Worm (Caenorhabditis elegans) whole organism, L4 larva: ENCODE results near the gene oac-32.

Source experiments
- F44E2.7 ChIP-seq: fragments of 200-800 bp; sonication (Bioruptor generic); IDR thresholded peaks from 2 replicates; pipeline ENCODE4 v2.1.2; 2022; ENCODE audit warnings: missing genetic modification characterization, missing compliant biosample characterization
- F49E8.2 ChIP-seq: sonication (generic microtip); optimal IDR thresholded peaks from 2 replicates; lab custom pipeline; 2016; ENCODE audit warnings: missing compliant biosample characterization, mild to moderate bottlenecking, missing genetic modification characterization, borderline replicate concordance
- Y105C5A.15 ChIP-seq: fragments of 200-800 bp; sonication (Bioruptor generic); IDR thresholded peaks from 2 replicates; pipeline ENCODE4 v1.3.6; 2022; ENCODE audit warnings: missing genetic modification characterization, missing compliant biosample characterization
- Y75B8A.6 ChIP-seq: fragments of 200-800 bp; sonication (Bioruptor generic); IDR thresholded peaks from 2 replicates; pipeline ENCODE4 v1.3.6; 2022; ENCODE audit warnings: missing genetic modification reagents, missing genetic modification characterization, missing compliant biosample characterization
- aha-1 ChIP-seq: fragments of 150-350 bp; peaks from one replicate; lab custom pipeline; 2014; ENCODE audit warnings: missing biosample characterization, missing genetic modification characterization
- arid-1 ChIP-seq: fragments of 200-800 bp; sonication (Bioruptor generic); conservative IDR thresholded peaks from 2 replicates; pipeline ENCODE4 v1.3.6; 2022; ENCODE audit warnings: missing genetic modification reagents, missing genetic modification characterization, missing compliant biosample characterization
- attf-4 ChIP-seq: sonication (generic microtip); optimal IDR thresholded peaks from 3 replicates; lab custom pipeline; 2017; ENCODE audit warnings: missing biosample characterization, missing genetic modification characterization
- ceh-20 ChIP-seq: fragments of 200-800 bp; sonication (Bioruptor generic); IDR thresholded peaks from 2 replicates; pipeline ENCODE4 v1.3.6; 2022; ENCODE audit warnings: missing genetic modification reagents, missing genetic modification characterization, missing compliant biosample characterization
- ces-1 ChIP-seq: fragments of 150-350 bp; sonication (generic microtip); optimal IDR thresholded peaks from 4 replicates; lab custom pipeline; 2014; ENCODE audit warnings: missing biosample characterization, missing genetic modification reagents, missing genetic modification characterization
- cey-2 ChIP-seq: sonication (generic microtip); optimal IDR thresholded peaks from 3 replicates; lab custom pipeline; 2017; ENCODE audit warnings: missing genetic modification characterization, mild to moderate bottlenecking, missing compliant biosample characterization, antibody characterized with exemption, borderline replicate concordance; ENCODE audit not compliant: insufficient read depth
- ctbp-1 ChIP-seq: fragments of 200-800 bp; sonication (Bioruptor generic); IDR thresholded peaks from 2 replicates; pipeline ENCODE4 v1.3.6; 2022; ENCODE audit warnings: missing genetic modification reagents, missing genetic modification characterization, missing compliant biosample characterization
- egl-27 ChIP-seq: sonication (generic microtip); optimal IDR thresholded peaks from 3 replicates; lab custom pipeline; 2017; ENCODE audit warnings: missing biosample characterization, missing genetic modification reagents, missing genetic modification characterization
- fos-1 ChIP-seq: fragments of 150-350 bp; optimal IDR thresholded peaks from 2 replicates; lab custom pipeline; 2014; ENCODE audit warnings: missing biosample characterization, missing genetic modification characterization
- hlh-11 ChIP-seq: fragments of 200-800 bp; sonication (Bioruptor generic); optimal IDR thresholded peaks from 2 replicates; lab custom pipeline; 2018; ENCODE audit warnings: mild to moderate bottlenecking, missing genetic modification characterization, missing compliant biosample characterization
- jun-1 ChIP-seq: fragments of 150-350 bp; optimal IDR thresholded peaks from 2 replicates; lab custom pipeline; 2014; ENCODE audit warnings: missing biosample characterization, missing genetic modification reagents, missing genetic modification characterization
- lin-15B ChIP-seq: fragments of 150-350 bp; sonication (generic microtip); optimal IDR thresholded peaks from 3 replicates; lab custom pipeline; 2014; ENCODE audit warnings: missing biosample characterization, missing genetic modification characterization
- lin-39 ChIP-seq: fragments of 150-350 bp; optimal IDR thresholded peaks from 2 replicates; lab custom pipeline; 2014; ENCODE audit warnings: missing biosample characterization, missing genetic modification reagents, missing genetic modification characterization
- lir-3 ChIP-seq: sonication (generic microtip); optimal IDR thresholded peaks from 2 replicates; lab custom pipeline; 2016; ENCODE audit warnings: mild to moderate bottlenecking, missing genetic modification characterization, missing compliant biosample characterization
- madf-5 ChIP-seq, 2 experiments: fragments of 200-800 bp; sonication (Bioruptor generic); IDR thresholded peaks; 2 replicates each; pipeline ENCODE4 v1.3.6; 2022; ENCODE audit warnings: missing compliant biosample characterization in 2 of 2, missing genetic modification characterization in 2 of 2
- mdl-1 ChIP-seq, 2 experiments: fragments of 150-350 bp in 1 of 2; sonication (generic microtip) in 1 of 2; optimal IDR thresholded peaks; 2 replicates each; lab custom pipeline; 2014 to 2017; ENCODE audit warnings: missing biosample characterization in 2 of 2, missing genetic modification characterization in 2 of 2
- mdt-29 ChIP-seq: fragments of 200-800 bp; sonication (Bioruptor generic); IDR thresholded peaks from 2 replicates; pipeline ENCODE4 v1.3.6; 2022; ENCODE audit warnings: missing genetic modification reagents, missing genetic modification characterization, missing compliant biosample characterization
- mes-2 ChIP-seq: sonication (generic microtip); optimal IDR thresholded peaks from 2 replicates; lab custom pipeline; 2016; ENCODE audit warnings: missing genotype, mild to moderate bottlenecking, missing genetic modification characterization, missing compliant biosample characterization; ENCODE audit not compliant: poor library complexity, severe bottlenecking
- mxl-2 ChIP-seq: fragments of 200-800 bp; sonication (Bioruptor generic); conservative IDR thresholded peaks from 2 replicates; pipeline ENCODE4 v1.3.6; 2022; ENCODE audit warnings: missing genetic modification reagents, missing genetic modification characterization, missing compliant biosample characterization
- mxl-3 ChIP-seq: fragments of 200-800 bp; sonication (Bioruptor generic); optimal IDR thresholded peaks from 2 replicates; lab custom pipeline; 2018; ENCODE audit warnings: mild to moderate bottlenecking, missing genetic modification characterization, missing compliant biosample characterization
- nhr-102 ChIP-seq: sonication (generic microtip); optimal IDR thresholded peaks from 2 replicates; lab custom pipeline; 2016; ENCODE audit warnings: mild to moderate bottlenecking, missing genetic modification characterization, moderate library complexity, missing compliant biosample characterization
- nhr-28 ChIP-seq: fragments of 150-350 bp; optimal IDR thresholded peaks from 2 replicates; lab custom pipeline; 2014; ENCODE audit warnings: missing biosample characterization, missing genetic modification characterization
- nhr-41 ChIP-seq: fragments of 200-800 bp; sonication (Bioruptor generic); IDR thresholded peaks from 2 replicates; pipeline ENCODE4 v1.3.6; 2022; ENCODE audit warnings: missing genetic modification reagents, missing genetic modification characterization, missing compliant biosample characterization
- nhr-42 ChIP-seq: fragments of 200-800 bp; sonication (Bioruptor generic); IDR thresholded peaks from 2 replicates; pipeline ENCODE4 v1.3.6; 2022; ENCODE audit warnings: missing genetic modification characterization, missing compliant biosample characterization
- pha-4 ChIP-seq, 2 experiments: fragments of 150-350 bp in 1 of 2; fragments of 200-800 bp in 1 of 2; sonication (Bioruptor generic) in 1 of 2; IDR thresholded peaks in 1 of 2; optimal IDR thresholded peaks in 1 of 2; 2 replicates each; pipeline versions ENCODE4 v1.3.6 to Lab custom; 2014 to 2022; ENCODE audit warnings: missing genetic modification characterization in 2 of 2, missing genetic modification reagents in 2 of 2, missing biosample characterization in 1 of 2, missing compliant biosample characterization in 1 of 2
- pqm-1 ChIP-seq: sonication (generic microtip); optimal IDR thresholded peaks from 2 replicates; lab custom pipeline; 2017; ENCODE audit warnings: missing biosample characterization, missing genetic modification characterization
- rbr-2 ChIP-seq: sonication (generic microtip); optimal IDR thresholded peaks from 2 replicates; lab custom pipeline; 2016; ENCODE audit warnings: missing genotype, missing genetic modification characterization, missing compliant biosample characterization
- sdz-12 ChIP-seq: fragments of 200-800 bp; sonication (Bioruptor generic); optimal IDR thresholded peaks from 2 replicates; lab custom pipeline; 2018; ENCODE audit warnings: mild to moderate bottlenecking, missing genetic modification characterization, missing compliant biosample characterization
- skn-1 ChIP-seq: fragments of 150-350 bp; optimal IDR thresholded peaks from 2 replicates; lab custom pipeline; 2014; ENCODE audit warnings: missing biosample characterization, missing genetic modification characterization
- tra-1 ChIP-seq: fragments of 200-800 bp; sonication (Bioruptor generic); IDR thresholded peaks from 2 replicates; pipeline ENCODE4 v1.3.6; 2022; ENCODE audit warnings: missing genetic modification reagents, missing genetic modification characterization, missing compliant biosample characterization
- unc-62 ChIP-seq, 3 experiments: fragments of 150-350 bp in 1 of 3; sonication (generic microtip); optimal IDR thresholded peaks in 2 of 3; peaks in 1 of 3; 1 replicate in 1 of 3; 2 replicates in 2 of 3; lab custom pipeline; 2014 to 2017; ENCODE audit warnings: missing biosample characterization in 3 of 3, missing genetic modification characterization in 3 of 3, missing genetic modification reagents in 3 of 3, missing genotype in 1 of 3
- vab-7 ChIP-seq: fragments of 200-800 bp; sonication (Bioruptor generic); IDR thresholded peaks from 2 replicates; pipeline ENCODE4 v1.3.6; 2022; ENCODE audit warnings: missing genetic modification reagents, missing genetic modification characterization, missing compliant biosample characterization
- zip-11 ChIP-seq: fragments of 200-800 bp; sonication (Bioruptor generic); IDR thresholded peaks from 2 replicates; pipeline ENCODE4 v1.3.6; 2022; ENCODE audit warnings: missing genetic modification characterization, missing compliant biosample characterization
- zip-2 ChIP-seq: fragments of 150-350 bp; optimal IDR thresholded peaks from 2 replicates; lab custom pipeline; 2014; ENCODE audit warnings: missing biosample characterization, missing genetic modification characterization
- ztf-11 ChIP-seq: fragments of 150-350 bp; optimal IDR thresholded peaks from 2 replicates; lab custom pipeline; 2014; ENCODE audit warnings: missing biosample characterization, missing genetic modification characterization

oac-32 gene

ce11 chrV:1551143-1551542 lies 5.6 kb upstream of the oac-32 start:
- TF ChIP-seq unc-62 (GFP tag; optimal IDR thresholded peaks at IDR 0.05 in 1 of 2; lab: Kevin White, UChicago) (peak in 1 of 2 experiments; percentile 91), unc-62 (tag; optimal IDR thresholded peaks at IDR 0.05; lab: Kevin White, UChicago) (no peak), lin-39 (tag; lab: Kevin White, UChicago) (no peak)

ce11 chrV:1550697-1551096 lies 5.1 kb upstream of the oac-32 start:
- TF ChIP-seq attf-4 (tag; lab: Kevin White, UChicago), result no peak
- no peak for TF ChIP-seq F49E8.2 (tag; lab: Kevin White, UChicago)
- TF ChIP-seq aha-1 (tag; lab: Kevin White, UChicago), result peak; percentile 60
- TF ChIP-seq, all 104 proteins: peak for 1

- TF ChIP-seq madf-5 (GFP tag; IDR thresholded peaks at IDR 0.05; lab: Robert Waterston, UW) (no peak), egl-27 (tag; lab: Kevin White, UChicago) (no peak), nhr-42 (GFP tag; lab: Robert Waterston, UW) (no peak), mdt-29 (GFP tag; lab: Robert Waterston, UW) (no peak), mdl-1 (tag; optimal IDR thresholded peaks at IDR 0.05; lab: Kevin White, UChicago) (no peak), arid-1 (GFP tag; lab: Robert Waterston, UW) (no peak), vab-7 (GFP tag; lab: Robert Waterston, UW) (no peak), zip-11 (no peak), F44E2.7 (no peak)
Measured at ce11 chrV:1547843-1548242, 2.3 kb upstream of the oac-32 start, which contains the start of gene F52F10.2. F52F10.2 (plus strand) TSS chrV:1548143.

ce11 chrV:1541786-1542185 lies 3.8 kb downstream of the oac-32 start, which contains the start of gene oac-31:
oac-31 (minus strand) TSS chrV:1541886.
- TF ChIP-seq ztf-11 (tag; lab: Kevin White, UChicago) (no peak), mes-2 (tag; lab: Kevin White, UChicago) (no peak), pqm-1 (tag; lab: Kevin White, UChicago) (peak; percentile 20), skn-1 (no peak), nhr-28 (tag; lab: Kevin White, UChicago) (peak; percentile 1), pha-4 (GFP tag; IDR thresholded peaks at IDR 0.05; lab: Robert Waterston, UW) (no peak), pha-4 (tag; optimal IDR thresholded peaks at IDR 0.05; lab: Kevin White, UChicago) (no peak)

ce11 chrV:1540249-1540648 lies 5.3 kb downstream of the oac-32 start:
- TF ChIP-seq fos-1 (tag; lab: Kevin White, UChicago) (no peak), aha-1 (tag; lab: Kevin White, UChicago) (peak; percentile 94)

ce11 chrV:1538842-1539241 lies 6.7 kb downstream of the oac-32 start:
- TF ChIP-seq unc-62 (GFP tag; optimal IDR thresholded peaks at IDR 0.05 in 1 of 2; lab: Kevin White, UChicago), result peak in 1 of 2 experiments; percentile 93
- no peak for TF ChIP-seq unc-62 (tag; optimal IDR thresholded peaks at IDR 0.05; lab: Kevin White, UChicago)
- TF ChIP-seq hlh-11 (tag; lab: Kevin White, UChicago), result no peak

ce11 chrV:1536979-1537378 lies 8.6 kb downstream of the oac-32 start, which contains the start of gene K02H11.9:
K02H11.9 (minus strand) TSS chrV:1537079.
- TF ChIP-seq jun-1 (tag; lab: Kevin White, UChicago) (no peak), ztf-11 (tag; lab: Kevin White, UChicago) (no peak), ces-1 (GFP tag; lab: Kevin White, UChicago) (no peak), tra-1 (GFP tag; lab: Robert Waterston, UW) (no peak), cey-2 (no peak), mes-2 (tag; lab: Kevin White, UChicago) (no peak), mxl-2 (GFP tag; lab: Robert Waterston, UW) (no peak), F44E2.7 (no peak), nhr-41 (GFP tag; lab: Robert Waterston, UW) (no peak), sdz-12 (GFP tag; lab: Kevin White, UChicago) (no peak), lir-3 (no peak), rbr-2 (tag; lab: Kevin White, UChicago) (no peak), Y105C5A.15 (GFP tag; lab: Robert Waterston, UW) (no peak), nhr-102 (no peak), zip-2 (tag; lab: Kevin White, UChicago) (no peak), Y75B8A.6 (GFP tag; lab: Robert Waterston, UW) (no peak), ctbp-1 (GFP tag; lab: Robert Waterston, UW) (no peak), ceh-20 (no peak), mxl-3 (GFP tag; lab: Kevin White, UChicago) (no peak), lin-15B (tag; lab: Kevin White, UChicago) (no peak)
